Fruit fly (Drosophila melanogaster) whole organism, embryonic: Measurements from ENCODE around the gene Pph13.

ENCODE experiments used
- CG10366 ChIP-seq: fragments of 200-800 bp; sonication (Bioruptor generic); IDR thresholded peaks from 2 replicates; pipeline ENCODE4 v1.3.6; 2022; ENCODE audit warnings: missing biosample characterization, missing genetic modification characterization
- CG9932 ChIP-seq: fragments of 200-800 bp; sonication (Bioruptor generic); IDR thresholded peaks from 2 replicates; pipeline ENCODE4 v1.3.6; 2022; ENCODE audit warnings: missing biosample characterization, missing genetic modification characterization
- Elba2 ChIP-seq: fragments of 200-800 bp; sonication (Bioruptor generic); optimal IDR thresholded peaks from 3 replicates; lab custom pipeline; 2016; ENCODE audit warnings: missing biosample characterization, missing genetic modification characterization
- Hsf ChIP-seq: fragments of 200-800 bp; sonication (Bioruptor generic); optimal IDR thresholded peaks from 3 replicates; lab custom pipeline; 2016; ENCODE audit warnings: missing biosample characterization, missing genetic modification characterization
- Lpt ChIP-seq: fragments of >200 bp; optimal IDR thresholded peaks from 2 replicates; lab custom pipeline; 2018; ENCODE audit warnings: missing biosample characterization, missing genetic modification characterization
- Mad ChIP-seq: fragments of 200-800 bp; sonication (Bioruptor generic); optimal IDR thresholded peaks from 2 replicates; lab custom pipeline; 2016; ENCODE audit warnings: missing biosample characterization, missing genetic modification characterization
- NC2β ChIP-seq: fragments of 200-800 bp; sonication (Bioruptor generic); optimal IDR thresholded peaks from 2 replicates; lab custom pipeline; 2016; ENCODE audit warnings: missing biosample characterization, missing genetic modification characterization
- zen ChIP-seq: fragments of 200-800 bp; sonication (Bioruptor generic); optimal IDR thresholded peaks from 3 replicates; lab custom pipeline; 2018; ENCODE audit warnings: missing biosample characterization, mild to moderate bottlenecking, missing genetic modification characterization, moderate library complexity

DNA sequence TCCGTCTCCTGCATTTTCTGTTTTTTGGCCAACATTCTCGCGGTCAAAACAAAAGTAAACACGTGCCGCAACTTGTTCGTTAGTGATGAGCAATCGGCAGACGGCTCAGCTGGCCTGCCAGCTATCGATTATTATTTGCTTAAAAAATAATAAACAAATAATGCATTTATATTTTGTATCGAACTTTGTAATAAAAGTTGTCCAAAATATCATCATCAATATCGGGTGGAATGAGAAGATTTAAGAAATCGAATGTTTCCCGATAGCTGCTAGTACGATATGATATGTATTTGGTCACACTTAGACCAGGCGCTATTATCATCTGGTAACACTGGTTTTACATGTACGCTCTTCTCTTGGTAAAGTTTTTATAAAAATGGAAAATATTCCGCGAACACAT lies 9.3 kb upstream of the Pph13 start, which contains the start of the genes Nle and Sf3b1:
- TF ChIP-seq NC2β (GFP tag; lab: Kevin White, UChicago) = peak; percentile 59
- peak; percentile 8; the same call in 1 of the 2 replicates for TF ChIP-seq CG10366 (GFP tag; lab: Robert Waterston, UW)
- peak; percentile 68 for TF ChIP-seq Elba2 (GFP tag; lab: Kevin White, UChicago)
- TF ChIP-seq Lpt (GFP tag; lab: Kevin White, UChicago) = no peak
- peak; percentile 80 for TF ChIP-seq CG9932 (GFP tag; lab: Robert Waterston, UW)
- TF ChIP-seq Hsf (GFP tag; lab: Kevin White, UChicago) = peak; percentile 73
- no peak for TF ChIP-seq Mad (GFP tag; lab: Kevin White, UChicago)
- peak; percentile 48 for TF ChIP-seq zen (tag; lab: Kevin White, UChicago)
